Fruit fly (Drosophila melanogaster): ENCODE measurements around the gene SAK.

- TF ChIP-seq topi (GFP tag; optimal IDR thresholded peaks at IDR 0.05) (peak; percentile 66), dsx (GFP tag; optimal IDR thresholded peaks at IDR 0.05; ENCODE audit: poor library complexity, severe bottlenecking) (peak; percentile 77), Hr38 (GFP tag; optimal IDR thresholded peaks at IDR 0.05) (no peak), Blimp-1 (GFP tag; optimal IDR thresholded peaks at IDR 0.05) (peak; percentile 69)
Measured at dm6 chr3L:21515823-21516715, at the start of gene SAK, which contains the start of gene Cdk12.

Data from whole organism, prepupa.